Worm (Caenorhabditis elegans): Measurements from ENCODE around the gene fig-1.

Gene fig-1

DNA sequence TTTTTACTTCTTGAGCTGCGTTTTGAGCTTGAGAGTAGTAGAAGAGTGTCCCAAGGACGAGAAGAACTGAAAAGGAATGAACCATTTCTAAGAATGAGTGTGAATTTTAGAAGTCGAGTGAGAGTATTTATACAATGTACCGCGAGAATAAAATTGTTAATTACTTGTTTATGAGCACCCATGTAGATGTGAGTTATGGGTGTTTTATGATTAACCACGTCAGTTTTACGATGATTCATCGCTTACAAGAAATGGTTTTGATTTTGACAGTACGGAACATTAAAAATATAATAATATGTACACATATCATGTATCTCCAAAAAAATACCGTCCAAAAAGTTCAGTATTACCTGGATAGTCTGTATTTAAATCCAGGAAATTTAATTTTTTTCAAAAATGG, 26.7 kb downstream of the fig-1 start, which contains the start of gene clec-221:
TSS of gene clec-221 (minus strand) at position 101 of the 400 bp plus-strand sequence.
- TF ChIP-seq ref-1 (GFP tag; conservative IDR thresholded peaks at IDR 0.05) = no peak
- no peak for TF ChIP-seq cog-1 (tag; optimal IDR thresholded peaks at IDR 0.05)
- TF ChIP-seq med-1 (GFP tag; optimal IDR thresholded peaks at IDR 0.05; ENCODE audit: insufficient read depth) = no peak
- no peak for TF ChIP-seq tab-1 (GFP tag; IDR thresholded peaks at IDR 0.05)
- TF ChIP-seq klf-2 (GFP tag; conservative IDR thresholded peaks at IDR 0.05) = no peak
- TF ChIP-seq ztf-23 (GFP tag; IDR thresholded peaks at IDR 0.05) = no peak
- TF ChIP-seq ztf-29 (GFP tag; IDR thresholded peaks at IDR 0.05) = no peak

DNA sequence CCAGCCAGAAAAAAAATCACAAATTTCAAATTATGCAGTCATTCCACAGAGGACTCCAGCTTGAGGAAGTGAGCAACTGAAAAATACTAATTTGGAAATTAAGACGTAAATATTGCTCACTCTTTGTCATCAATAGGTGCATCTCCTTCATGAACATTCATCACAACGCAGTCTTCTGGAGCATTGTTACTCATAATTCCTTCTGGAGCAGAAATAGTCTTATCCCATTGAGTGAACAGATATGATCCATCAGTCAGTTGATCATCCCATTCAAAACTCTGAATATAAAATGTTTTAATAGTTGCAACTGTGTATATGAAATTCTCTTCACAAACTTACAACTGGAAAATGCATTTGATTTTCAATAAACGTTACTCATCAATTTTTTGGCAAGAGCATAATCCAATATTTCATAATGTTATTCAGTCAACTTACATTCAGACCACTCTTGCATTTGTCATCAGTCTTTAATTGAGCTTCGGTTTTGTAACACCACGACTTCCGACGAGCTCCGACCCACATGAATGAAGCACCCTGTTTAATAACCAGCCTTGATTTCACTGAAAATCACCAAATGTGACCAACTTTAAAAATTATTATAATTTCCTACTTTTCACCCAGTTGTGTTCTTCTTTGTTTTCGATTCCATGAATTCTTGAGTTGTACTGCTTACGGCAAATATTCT, 27.4 kb downstream of the fig-1 start:
- TF ChIP-seq T22C8.4 (GFP tag; IDR thresholded peaks at IDR 0.05) (no peak), tab-1 (GFP tag; IDR thresholded peaks at IDR 0.05) (no peak), cog-1 (tag; optimal IDR thresholded peaks at IDR 0.05) (no peak), ztf-23 (GFP tag; IDR thresholded peaks at IDR 0.05) (no peak), ztf-29 (GFP tag; IDR thresholded peaks at IDR 0.05) (no peak), med-1 (GFP tag; optimal IDR thresholded peaks at IDR 0.05; ENCODE audit: insufficient read depth) (no peak), klf-2 (GFP tag; conservative IDR thresholded peaks at IDR 0.05) (no peak), flt-1 (GFP tag; IDR thresholded peaks at IDR 0.05) (no peak), ref-1 (GFP tag; conservative IDR thresholded peaks at IDR 0.05) (no peak)

DNA sequence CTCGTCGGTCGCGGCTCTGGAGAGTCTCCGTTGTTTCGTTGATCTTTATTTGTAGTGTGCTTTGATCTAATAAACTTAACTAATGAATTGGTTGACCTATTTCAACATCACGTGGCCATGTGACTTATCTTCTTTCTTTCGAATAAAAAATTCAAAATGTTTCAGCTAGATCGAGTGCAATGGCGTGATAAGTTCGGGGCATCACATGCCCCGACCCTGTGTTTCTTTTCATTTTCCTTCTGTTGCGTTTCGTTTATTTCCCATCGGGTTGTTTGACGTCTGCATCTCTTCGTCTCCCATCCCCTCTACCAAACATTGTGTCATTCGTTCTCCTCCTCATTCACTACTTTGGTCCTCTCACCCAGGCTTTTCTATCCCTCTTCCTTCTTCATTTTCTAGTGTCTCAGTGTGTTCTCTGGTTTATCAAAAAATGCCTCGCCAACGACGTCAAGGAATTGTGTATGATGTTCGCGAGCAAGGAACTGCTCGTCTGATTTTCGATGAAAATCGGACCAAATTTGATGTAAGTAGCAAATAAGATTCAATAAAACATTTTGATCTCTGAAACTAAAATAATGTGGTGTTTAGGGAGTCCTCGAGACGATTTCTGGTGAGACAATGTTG, 29.2 kb downstream of the fig-1 start, which contains the start of gene F17C11.4:
TSS of gene F17C11.4 (plus strand) at position 206 of the 624 bp plus-strand sequence.
- TF ChIP-seq T22C8.4 (GFP tag; IDR thresholded peaks at IDR 0.05) = no peak
- peak; percentile 34; the same call in 1 of the 2 replicates for TF ChIP-seq ztf-23 (GFP tag; IDR thresholded peaks at IDR 0.05)

DNA sequence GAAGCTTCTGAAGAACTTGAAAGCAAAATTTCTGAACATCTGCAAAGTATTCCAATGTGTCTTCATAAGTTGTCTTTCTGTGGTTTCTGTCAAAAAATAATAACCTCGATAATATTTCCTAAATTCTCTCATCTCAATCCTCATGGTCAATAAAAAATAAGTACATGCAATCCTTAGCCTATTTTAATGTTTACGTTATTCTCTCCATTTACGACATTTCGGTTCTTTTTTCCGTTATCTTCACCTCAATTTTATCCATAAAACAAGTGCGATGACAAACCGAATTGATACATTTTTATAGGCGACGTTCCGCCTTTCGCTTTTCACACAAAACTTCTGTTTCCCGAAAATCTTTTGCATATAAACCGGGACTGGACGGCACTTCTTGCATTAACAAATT, 31.5 kb downstream of the fig-1 start, which contains the start of gene col-153:
TSS of gene col-153 (plus strand) at position 301 of the 400 bp plus-strand sequence.
- TF ChIP-seq ztf-29 (GFP tag; IDR thresholded peaks at IDR 0.05) (no peak), cog-1 (tag; optimal IDR thresholded peaks at IDR 0.05) (no peak), tab-1 (GFP tag; IDR thresholded peaks at IDR 0.05) (no peak), ref-1 (GFP tag; conservative IDR thresholded peaks at IDR 0.05) (no peak), T22C8.4 (GFP tag; IDR thresholded peaks at IDR 0.05) (no peak), klf-2 (GFP tag; conservative IDR thresholded peaks at IDR 0.05) (no peak), ztf-23 (GFP tag; IDR thresholded peaks at IDR 0.05) (no peak), med-1 (GFP tag; optimal IDR thresholded peaks at IDR 0.05; ENCODE audit: insufficient read depth) (no peak), flt-1 (GFP tag; IDR thresholded peaks at IDR 0.05) (no peak)

DNA sequence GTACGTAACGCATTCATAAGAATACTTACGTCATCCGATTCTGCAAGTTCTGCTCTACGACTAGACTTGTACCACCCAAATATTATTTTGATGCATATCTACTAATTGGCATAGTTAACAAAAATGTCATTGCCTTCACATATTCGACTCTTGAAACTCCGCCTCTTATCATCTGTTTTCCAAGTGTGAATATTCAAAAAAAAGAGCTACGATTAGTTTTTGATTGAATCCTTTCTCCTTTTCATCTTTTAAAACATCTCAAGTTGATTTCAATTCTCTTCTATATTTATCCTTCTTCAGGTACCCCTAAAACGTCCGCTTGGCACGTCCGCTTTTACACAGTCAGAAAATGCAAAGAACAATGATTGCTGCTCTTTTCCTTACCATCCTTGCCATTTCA, 33.1 kb downstream of the fig-1 start, which contains the start of gene F17C11.2:
TSS of gene F17C11.2 (plus strand) at position 301 of the 400 bp plus-strand sequence.
- TF ChIP-seq med-1 (GFP tag; optimal IDR thresholded peaks at IDR 0.05; ENCODE audit: insufficient read depth) (no peak), tab-1 (GFP tag; IDR thresholded peaks at IDR 0.05) (no peak), ztf-23 (GFP tag; IDR thresholded peaks at IDR 0.05) (no peak), T22C8.4 (GFP tag; IDR thresholded peaks at IDR 0.05) (no peak), klf-2 (GFP tag; conservative IDR thresholded peaks at IDR 0.05) (no peak), flt-1 (GFP tag; IDR thresholded peaks at IDR 0.05) (no peak), ref-1 (GFP tag; conservative IDR thresholded peaks at IDR 0.05) (no peak), cog-1 (tag; optimal IDR thresholded peaks at IDR 0.05) (no peak)

DNA sequence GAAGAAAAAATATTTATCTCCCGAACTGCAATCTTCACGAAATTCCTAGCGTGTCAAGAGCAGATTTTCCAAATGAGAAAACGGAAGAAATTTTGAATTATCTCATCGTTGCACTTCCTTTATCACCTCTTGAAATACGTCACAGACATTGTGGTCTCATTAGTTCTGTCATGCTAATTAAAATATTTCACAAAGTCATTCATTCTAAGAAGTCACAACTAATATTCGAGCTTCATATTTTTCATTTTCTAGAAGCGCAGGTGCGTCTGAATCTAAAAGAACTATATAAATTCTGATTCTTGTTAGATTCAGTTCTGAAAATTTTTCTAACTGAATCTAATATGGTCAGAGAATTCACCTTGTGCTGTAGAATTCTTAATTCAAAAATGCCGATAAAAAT, 33.8 kb downstream of the fig-1 start:
- TF ChIP-seq tab-1 (GFP tag; IDR thresholded peaks at IDR 0.05) (no peak), ztf-23 (GFP tag; IDR thresholded peaks at IDR 0.05) (no peak), klf-2 (GFP tag; conservative IDR thresholded peaks at IDR 0.05) (no peak), ref-1 (GFP tag; conservative IDR thresholded peaks at IDR 0.05) (no peak), ztf-29 (GFP tag; IDR thresholded peaks at IDR 0.05) (no peak), T22C8.4 (GFP tag; IDR thresholded peaks at IDR 0.05) (no peak), med-1 (GFP tag; optimal IDR thresholded peaks at IDR 0.05; ENCODE audit: insufficient read depth) (no peak), cog-1 (tag; optimal IDR thresholded peaks at IDR 0.05) (no peak), flt-1 (GFP tag; IDR thresholded peaks at IDR 0.05) (no peak)

DNA sequence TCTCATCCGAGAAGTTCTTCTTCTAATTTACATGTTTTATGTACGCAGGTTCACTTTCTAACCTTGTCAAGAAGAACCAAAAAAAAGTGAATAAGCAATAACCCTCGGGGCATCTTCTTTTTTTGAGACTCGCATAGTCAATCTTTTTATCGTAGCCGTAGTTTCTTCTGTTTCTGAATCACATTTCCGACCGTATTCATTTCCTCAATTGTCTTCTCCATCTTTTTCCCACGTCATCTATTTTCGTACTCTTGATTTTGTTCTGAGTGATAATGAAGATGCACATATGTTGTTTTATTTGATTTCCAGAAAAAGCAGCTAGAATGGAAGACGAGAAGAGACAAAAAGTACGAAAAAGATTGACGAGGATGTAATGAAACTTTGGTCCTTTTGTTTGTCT, 36.1 kb downstream of the fig-1 start:
- TF ChIP-seq klf-2 (GFP tag; conservative IDR thresholded peaks at IDR 0.05) = no peak
- no peak for TF ChIP-seq ztf-23 (GFP tag; IDR thresholded peaks at IDR 0.05)
- no peak for TF ChIP-seq ref-1 (GFP tag; conservative IDR thresholded peaks at IDR 0.05)
- TF ChIP-seq ztf-29 (GFP tag; IDR thresholded peaks at IDR 0.05) = no peak
- no peak for TF ChIP-seq med-1 (GFP tag; optimal IDR thresholded peaks at IDR 0.05; ENCODE audit: insufficient read depth)
- no peak for TF ChIP-seq flt-1 (GFP tag; IDR thresholded peaks at IDR 0.05)
- TF ChIP-seq cog-1 (tag; optimal IDR thresholded peaks at IDR 0.05) = no peak
- TF ChIP-seq tab-1 (GFP tag; IDR thresholded peaks at IDR 0.05) = no peak
- no peak for TF ChIP-seq T22C8.4 (GFP tag; IDR thresholded peaks at IDR 0.05)

DNA sequence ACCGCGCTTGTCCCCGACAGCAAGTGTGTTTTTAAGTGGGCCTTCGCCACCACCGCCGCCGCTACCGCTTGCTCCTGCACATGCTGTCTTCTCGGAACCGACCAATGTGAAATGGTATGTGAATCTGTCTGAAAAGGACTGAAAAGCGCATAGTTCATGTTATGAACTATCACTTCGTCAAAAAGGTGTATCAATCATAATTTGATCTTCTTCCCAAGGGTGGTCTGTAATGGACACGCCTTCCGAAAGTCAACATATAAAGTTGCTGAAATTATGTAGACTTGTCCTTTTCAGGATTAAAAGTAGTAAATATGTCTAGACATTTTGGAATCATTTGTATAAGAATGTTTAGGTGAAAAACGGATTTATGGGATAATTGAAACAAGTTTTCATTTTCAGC, 38.9 kb downstream of the fig-1 start, which contains the start of gene zip-9:
TSS of gene zip-9 (plus strand) at position 301 of the 400 bp plus-strand sequence.
- no peak for TF ChIP-seq ref-1 (GFP tag; conservative IDR thresholded peaks at IDR 0.05)
- TF ChIP-seq flt-1 (GFP tag; IDR thresholded peaks at IDR 0.05) = no peak
- TF ChIP-seq ztf-23 (GFP tag; IDR thresholded peaks at IDR 0.05) = no peak
- no peak for TF ChIP-seq klf-2 (GFP tag; conservative IDR thresholded peaks at IDR 0.05)
- TF ChIP-seq ztf-29 (GFP tag; IDR thresholded peaks at IDR 0.05) = no peak
- no peak for TF ChIP-seq tab-1 (GFP tag; IDR thresholded peaks at IDR 0.05)
- no peak for TF ChIP-seq cog-1 (tag; optimal IDR thresholded peaks at IDR 0.05)
- TF ChIP-seq T22C8.4 (GFP tag; IDR thresholded peaks at IDR 0.05) = no peak
- TF ChIP-seq med-1 (GFP tag; optimal IDR thresholded peaks at IDR 0.05; ENCODE audit: insufficient read depth) = no peak

DNA sequence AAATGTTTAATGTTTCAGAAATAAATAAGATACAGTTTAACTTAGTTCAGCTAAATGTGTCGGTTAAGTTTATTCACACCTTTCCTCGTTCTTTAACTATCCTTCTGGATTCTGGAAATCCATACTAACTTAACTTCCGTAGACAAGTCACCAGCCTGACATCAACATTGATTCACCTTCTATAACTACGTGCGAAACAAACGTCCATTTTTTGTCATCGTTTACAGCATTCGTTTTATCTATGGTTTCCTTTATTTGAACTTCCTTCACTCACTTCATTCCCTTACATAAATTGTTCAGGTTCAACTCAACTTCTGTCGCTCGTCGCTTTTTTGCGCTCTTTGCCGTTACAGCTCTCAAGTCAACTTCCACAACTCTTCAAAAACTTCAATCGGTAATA, 39.9 kb downstream of the fig-1 start, which contains the start of gene F17C11.26:
TSS of gene F17C11.26 (plus strand) at position 301 of the 400 bp plus-strand sequence.
- TF ChIP-seq cog-1 (tag; optimal IDR thresholded peaks at IDR 0.05) (no peak), flt-1 (GFP tag; IDR thresholded peaks at IDR 0.05) (no peak), ztf-29 (GFP tag; IDR thresholded peaks at IDR 0.05) (no peak), T22C8.4 (GFP tag; IDR thresholded peaks at IDR 0.05) (no peak), tab-1 (GFP tag; IDR thresholded peaks at IDR 0.05) (no peak), med-1 (GFP tag; optimal IDR thresholded peaks at IDR 0.05; ENCODE audit: insufficient read depth) (no peak), ref-1 (GFP tag; conservative IDR thresholded peaks at IDR 0.05) (no peak), klf-2 (GFP tag; conservative IDR thresholded peaks at IDR 0.05) (no peak), ztf-23 (GFP tag; IDR thresholded peaks at IDR 0.05) (no peak)
